Worm (Caenorhabditis elegans): ENCODE results near the gene dpy-20.

- no peak for TF ChIP-seq ref-1 (GFP tag; conservative IDR thresholded peaks at IDR 0.05)
- TF ChIP-seq ztf-29 (GFP tag; IDR thresholded peaks at IDR 0.05), result no peak
Observed at ce11 chrIV:11700752-11701151, at the start of gene dpy-20.
